Worm (Caenorhabditis elegans) whole organism, mixed stage, embryonic: ENCODE measurements around the gene zhit-3.

Experiments used
- blmp-1 ChIP-seq: fragments of 150-350 bp; optimal IDR thresholded peaks from 2 replicates; lab custom pipeline; 2014; ENCODE audit warnings: missing biosample characterization, missing genetic modification characterization
- lin-13 ChIP-seq: fragments of 150-350 bp; optimal IDR thresholded peaks from 2 replicates; lab custom pipeline; 2014; ENCODE audit warnings: missing biosample characterization, missing genetic modification characterization
- mab-5 ChIP-seq: fragments of 150-350 bp; optimal IDR thresholded peaks from 2 replicates; lab custom pipeline; 2014; ENCODE audit warnings: missing biosample characterization, missing genetic modification characterization
- mep-1 ChIP-seq: fragments of 150-350 bp; optimal IDR thresholded peaks from 2 replicates; lab custom pipeline; 2017; ENCODE audit warnings: missing biosample characterization, missing genetic modification reagents, missing genetic modification characterization, inconsistent platforms
- nhr-237 ChIP-seq: fragments of 150-350 bp; optimal IDR thresholded peaks from 2 replicates; lab custom pipeline; 2014; ENCODE audit warnings: missing biosample characterization, missing genetic modification characterization
- nhr-28 ChIP-seq: fragments of 150-350 bp; optimal IDR thresholded peaks from 2 replicates; lab custom pipeline; 2014; ENCODE audit warnings: missing biosample characterization, missing genetic modification characterization
- pha-4 ChIP-seq: fragments of 150-350 bp; optimal IDR thresholded peaks from 2 replicates; lab custom pipeline; 2018; ENCODE audit warnings: missing biosample characterization, missing genetic modification reagents, missing genetic modification characterization
- snpc-4 ChIP-seq: fragments of 150-350 bp; optimal IDR thresholded peaks from 2 replicates; lab custom pipeline; 2014; ENCODE audit warnings: missing biosample characterization, missing genetic modification characterization
- sptf-1 ChIP-seq: sonication (generic microtip); optimal IDR thresholded peaks from 2 replicates; lab custom pipeline; 2017; ENCODE audit warnings: mild to moderate bottlenecking, missing genetic modification characterization, moderate library complexity, missing compliant biosample characterization
- unc-39 ChIP-seq: fragments of 150-350 bp; optimal IDR thresholded peaks from 2 replicates; lab custom pipeline; 2014; ENCODE audit warnings: missing biosample characterization, missing genetic modification characterization
- zip-8 ChIP-seq: fragments of 150-350 bp; optimal IDR thresholded peaks from 2 replicates; lab custom pipeline; 2014; ENCODE audit warnings: missing biosample characterization, missing genetic modification characterization

ce11 chrV:10246967-10247366 lies 35.0 kb upstream of the zhit-3 start:
- TF ChIP-seq blmp-1 (tag; lab: Kevin White, UChicago), result no peak
- TF ChIP-seq zip-8 (tag; lab: Kevin White, UChicago), result no peak
- no peak for TF ChIP-seq mep-1 (tag; lab: Kevin White, UChicago)
- TF ChIP-seq lin-13 (tag; lab: Kevin White, UChicago), result no peak
- TF ChIP-seq sptf-1 (tag; lab: Kevin White, UChicago), result no peak
- no peak for TF ChIP-seq unc-39 (tag; lab: Kevin White, UChicago)
- TF ChIP-seq pha-4, result peak; percentile 75
- no peak for TF ChIP-seq snpc-4
- no peak for TF ChIP-seq nhr-237 (tag; lab: Kevin White, UChicago)
- no peak for TF ChIP-seq mab-5 (tag; lab: Kevin White, UChicago)
- no peak for TF ChIP-seq nhr-28
